Fruit fly (Drosophila melanogaster): ENCODE data around the gene wake.

Gene wake

DNA sequence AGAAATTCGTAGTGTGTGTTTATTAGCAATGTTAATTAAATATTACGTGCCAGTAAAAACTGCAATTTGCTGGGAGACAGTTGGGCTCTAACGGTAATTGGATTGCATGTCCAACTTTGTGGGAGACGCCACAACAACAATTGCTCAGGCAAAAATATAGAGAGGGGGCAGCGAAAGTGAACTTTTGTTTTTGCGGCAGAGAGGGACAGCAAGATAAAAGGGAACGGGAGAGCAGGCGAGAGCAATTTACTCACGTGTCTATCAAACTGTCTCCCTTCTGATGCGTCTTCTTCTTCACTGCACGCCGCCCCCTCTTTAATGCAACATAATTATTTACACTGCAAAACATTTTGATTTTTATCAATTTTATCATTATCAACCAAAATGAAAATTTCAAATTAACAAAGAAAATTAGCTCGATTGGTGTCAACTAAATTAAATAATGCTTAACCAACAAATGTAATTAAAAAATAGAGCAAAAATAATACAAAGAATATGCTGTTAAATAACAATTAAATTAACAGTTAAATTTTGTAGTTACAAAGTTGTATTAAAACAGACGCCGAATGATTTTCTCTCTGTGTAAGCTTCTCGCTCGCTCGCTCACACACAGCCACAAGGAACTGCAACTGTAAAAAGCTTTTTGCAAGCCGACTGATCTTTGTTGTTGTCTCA lies 27.8 kb downstream of the wake start (continued):
- TF ChIP-seq CG10654 (GFP tag; optimal IDR thresholded peaks at IDR 0.05): peak; percentile 83
- TF ChIP-seq gcm2 (GFP tag; optimal IDR thresholded peaks at IDR 0.05): no peak
- no peak for TF ChIP-seq HmgD (GFP tag; optimal IDR thresholded peaks at IDR 0.05)
- peak; percentile 6 for TF ChIP-seq CG9797 (GFP tag; optimal IDR thresholded peaks at IDR 0.05)
- peak; percentile 38 for TF ChIP-seq HLH54F (GFP tag; optimal IDR thresholded peaks at IDR 0.05)
- peak; percentile 25 for TF ChIP-seq exex (tag; optimal IDR thresholded peaks at IDR 0.05)
- no peak for TF ChIP-seq her (GFP tag; optimal IDR thresholded peaks at IDR 0.05)
- TF ChIP-seq amos (GFP tag; IDR thresholded peaks at IDR 0.05; ENCODE audit: partially characterized antibody): no peak
- peak; percentile 63; the same call in 2 of the 3 replicates for TF ChIP-seq CG3726 (GFP tag; IDR thresholded peaks at IDR 0.05)
- peak; percentile 65 for TF ChIP-seq bab2 (GFP tag; optimal IDR thresholded peaks at IDR 0.05)
- TF ChIP-seq CG31224 (GFP tag; IDR thresholded peaks at IDR 0.05): 0 out of 2 replicates have a peak, but pooled peaks have one; percentile 46
- TF ChIP-seq CG12659 (GFP tag; optimal IDR thresholded peaks at IDR 0.05): peak; percentile 62
- TF ChIP-seq CG6654 (GFP tag; optimal IDR thresholded peaks at IDR 0.05): peak; percentile 71
- no peak for TF ChIP-seq CG8478 (optimal IDR thresholded peaks at IDR 0.05)
- peak; percentile 2 for TF ChIP-seq repo (GFP tag; optimal IDR thresholded peaks at IDR 0.05)
- peak; percentile 58; the same call in 2 of the 3 replicates for TF ChIP-seq Aef1 (GFP tag; IDR thresholded peaks at IDR 0.05)
- TF ChIP-seq Lim3 (GFP tag; IDR thresholded peaks at IDR 0.05): no peak
- peak; percentile 83 for TF ChIP-seq CoRest (tag; optimal IDR thresholded peaks at IDR 0.05)
- no peak for TF ChIP-seq CG10543 (GFP tag; optimal IDR thresholded peaks at IDR 0.05)
- peak; percentile 70 for TF ChIP-seq CG18599 (GFP tag; optimal IDR thresholded peaks at IDR 0.05)
- TF ChIP-seq nau (GFP tag; optimal IDR thresholded peaks at IDR 0.05): peak; percentile 70
- peak; percentile 67 for TF ChIP-seq CG16815 (GFP tag; optimal IDR thresholded peaks at IDR 0.05)
- no peak for TF ChIP-seq hbn (GFP tag; IDR thresholded peaks at IDR 0.05; ENCODE audit: partially characterized antibody)
- TF ChIP-seq CG3995 (GFP tag; optimal IDR thresholded peaks at IDR 0.05): peak; percentile 7
- TF ChIP-seq CG11398 (GFP tag; optimal IDR thresholded peaks at IDR 0.05): peak; percentile 66
- no peak for TF ChIP-seq tna (GFP tag; IDR thresholded peaks at IDR 0.05; ENCODE audit: partially characterized antibody)
- peak; percentile 30; the same call in 1 of the 2 replicates for TF ChIP-seq dimm (GFP tag; IDR thresholded peaks at IDR 0.05)
- TF ChIP-seq chn (GFP tag; optimal IDR thresholded peaks at IDR 0.05): peak; percentile 43
- TF ChIP-seq gro (GFP tag; optimal IDR thresholded peaks at IDR 0.05): no peak
- TF ChIP-seq trem (tag; optimal IDR thresholded peaks at IDR 0.05): peak; percentile 92
- peak; percentile 61 for TF ChIP-seq CG1647 (GFP tag; optimal IDR thresholded peaks at IDR 0.05)
- no peak for TF ChIP-seq CG17612 (GFP tag; IDR thresholded peaks at IDR 0.05)
- peak; percentile 60 for TF ChIP-seq slbo (GFP tag; IDR thresholded peaks at IDR 0.05)
- no peak for TF ChIP-seq CG13287 (GFP tag; IDR thresholded peaks at IDR 0.05; ENCODE audit: partially characterized antibody)
- peak; percentile 61 for TF ChIP-seq CG12155 (GFP tag; optimal IDR thresholded peaks at IDR 0.05)
- TF ChIP-seq CG17361 (GFP tag; IDR thresholded peaks at IDR 0.05): peak; percentile 90
- TF ChIP-seq Elba2 (GFP tag; optimal IDR thresholded peaks at IDR 0.05): no peak
- peak; percentile 85 for TF ChIP-seq Xrp1 (GFP tag; IDR thresholded peaks at IDR 0.05)
- TF ChIP-seq dmrt11E (tag; optimal IDR thresholded peaks at IDR 0.05): peak; percentile 87
- peak; percentile 71 for TF ChIP-seq CG17328 (GFP tag; IDR thresholded peaks at IDR 0.05)
- TF ChIP-seq CG2712 (tag; optimal IDR thresholded peaks at IDR 0.05): peak; percentile 93
- TF ChIP-seq CG9817 (tag; optimal IDR thresholded peaks at IDR 0.05): peak; percentile 52
- TF ChIP-seq lola (GFP tag; optimal IDR thresholded peaks at IDR 0.05): peak in 1 of 3 experiments; percentile 83
- no peak for TF ChIP-seq CG10431 (GFP tag; optimal IDR thresholded peaks at IDR 0.05)
- peak; percentile 28 to 88 for TF ChIP-seq Hr51 (GFP tag; optimal IDR thresholded peaks at IDR 0.05)
- peak; percentile 30 for TF ChIP-seq pros (GFP tag; optimal IDR thresholded peaks at IDR 0.05)
- TF ChIP-seq Ets65A (GFP tag): peak; percentile 95
- peak; percentile 94 for TF ChIP-seq CG17359 (tag; optimal IDR thresholded peaks at IDR 0.05)
- no peak for TF ChIP-seq Dp (GFP tag; optimal IDR thresholded peaks at IDR 0.05)
